Fruit fly (Drosophila melanogaster) whole organism, embryonic: Measurements from ENCODE around the gene CG11970.

Experiments
- Atf3 ChIP-seq: fragments of 200-800 bp; sonication (Bioruptor generic); optimal IDR thresholded peaks from 3 replicates; lab custom pipeline; 2016; ENCODE audit warnings: missing biosample characterization, missing genetic modification characterization
- Bteb2 ChIP-seq: fragments of 200-800 bp; sonication (Bioruptor generic); optimal IDR thresholded peaks from 2 replicates; lab custom pipeline; 2016; ENCODE audit warnings: missing biosample characterization, missing genetic modification characterization
- CG10959 ChIP-seq: fragments of 200-800 bp; sonication (Bioruptor generic); IDR thresholded peaks from 2 replicates; pipeline ENCODE4 v1.3.6; 2022; ENCODE audit warnings: missing biosample characterization, missing genetic modification characterization
- CG12219 ChIP-seq: fragments of 200-800 bp; sonication (Bioruptor generic); optimal IDR thresholded peaks from 3 replicates; lab custom pipeline; 2018; ENCODE audit warnings: missing biosample characterization, mild to moderate bottlenecking, missing genetic modification characterization
- CG1233 ChIP-seq: fragments of 200-800 bp; sonication (Bioruptor generic); optimal IDR thresholded peaks from 4 replicates; lab custom pipeline; 2018; ENCODE audit warnings: missing biosample characterization, mild to moderate bottlenecking, missing genetic modification characterization
- CG14710 ChIP-seq: fragments of 200-800 bp; sonication (Bioruptor generic); optimal IDR thresholded peaks from 3 replicates; lab custom pipeline; 2019; ENCODE audit warnings: missing biosample characterization, mild to moderate bottlenecking, missing genetic modification characterization, moderate library complexity
- CG15073 ChIP-seq: fragments of 200-800 bp; sonication (Bioruptor generic); optimal IDR thresholded peaks from 2 replicates; lab custom pipeline; 2016; ENCODE audit warnings: missing biosample characterization, missing genetic modification characterization
- CG15514 ChIP-seq: fragments of 200-800 bp; sonication (Bioruptor generic); optimal IDR thresholded peaks from 3 replicates; lab custom pipeline; 2017; ENCODE audit warnings: missing biosample characterization, missing genetic modification characterization, mild to moderate bottlenecking, moderate library complexity, missing genetic modification reagents
- CG17328 ChIP-seq: fragments of 200-800 bp; sonication (Bioruptor generic); IDR thresholded peaks from 2 replicates; pipeline ENCODE4 v1.3.6; 2022; ENCODE audit warnings: missing biosample characterization, missing genetic modification characterization
- CG17612 ChIP-seq: fragments of 200-800 bp; sonication (Bioruptor generic); IDR thresholded peaks from 2 replicates; pipeline ENCODE4 v1.3.6; 2022; ENCODE audit warnings: missing biosample characterization, missing genetic modification characterization
- CG17802 ChIP-seq: fragments of 200-800 bp; sonication (Bioruptor generic); optimal IDR thresholded peaks from 2 replicates; lab custom pipeline; 2018; ENCODE audit warnings: missing biosample characterization, mild to moderate bottlenecking, missing genetic modification characterization, moderate library complexity
- CG1792 ChIP-seq: fragments of 200-800 bp; sonication (Bioruptor generic); optimal IDR thresholded peaks from 2 replicates; lab custom pipeline; 2016; ENCODE audit warnings: missing biosample characterization, missing genetic modification characterization
- CG18262 ChIP-seq: fragments of 200-800 bp; optimal IDR thresholded peaks from 3 replicates; lab custom pipeline; 2019; ENCODE audit warnings: missing biosample characterization, mild to moderate bottlenecking, missing genetic modification characterization, moderate library complexity
- CG2202 ChIP-seq: fragments of 200-800 bp; sonication (Bioruptor generic); optimal IDR thresholded peaks from 2 replicates; lab custom pipeline; 2018; ENCODE audit warnings: missing biosample characterization, mild to moderate bottlenecking, missing genetic modification characterization
- CG31224 ChIP-seq: fragments of 200-800 bp; sonication (Bioruptor generic); IDR thresholded peaks from 2 replicates; pipeline ENCODE4 v1.3.6; 2022; ENCODE audit warnings: missing biosample characterization, missing genetic modification characterization
- CG34422 ChIP-seq: fragments of 200-800 bp; sonication (Bioruptor generic); IDR thresholded peaks from 3 replicates; pipeline ENCODE4 v1.3.6; 2022; ENCODE audit warnings: missing biosample characterization, missing genetic modification characterization
- CG42726 ChIP-seq: fragments of 200-800 bp; sonication (Bioruptor generic); IDR thresholded peaks from 2 replicates; pipeline ENCODE4 v1.3.6; 2022; ENCODE audit warnings: missing biosample characterization, missing genetic modification characterization; ENCODE audit not compliant: partially characterized antibody
- CG4854 ChIP-seq: fragments of 200-800 bp; sonication (Bioruptor generic); optimal IDR thresholded peaks from 2 replicates; lab custom pipeline; 2016; ENCODE audit warnings: missing biosample characterization, missing genetic modification characterization, inconsistent platforms
- CG5953 ChIP-seq: fragments of 200-800 bp; sonication (Bioruptor generic); IDR thresholded peaks from 2 replicates; pipeline ENCODE4 v1.3.6; 2022; ENCODE audit warnings: missing biosample characterization, missing genetic modification characterization
- CG6272 ChIP-seq: fragments of 200-800 bp; sonication (Bioruptor generic); IDR thresholded peaks from 2 replicates; pipeline ENCODE4 v1.3.6; 2022; ENCODE audit warnings: missing biosample characterization, missing genetic modification characterization
- CG6654 ChIP-seq: fragments of 200-800 bp; sonication (Bioruptor generic); optimal IDR thresholded peaks from 2 replicates; lab custom pipeline; 2017; ENCODE audit warnings: missing biosample characterization, mild to moderate bottlenecking, missing genetic modification characterization
- CG7928 ChIP-seq: fragments of 200-800 bp; sonication (Bioruptor generic); optimal IDR thresholded peaks from 2 replicates; lab custom pipeline; 2017; ENCODE audit warnings: missing biosample characterization, mild to moderate bottlenecking, missing genetic modification characterization
- CTCF ChIP-seq: fragments of 200-800 bp; sonication (Bioruptor generic); optimal IDR thresholded peaks from 2 replicates; lab custom pipeline; 2017; ENCODE audit warnings: missing biosample characterization, mild to moderate bottlenecking, missing genetic modification characterization, moderate library complexity
- CoRest ChIP-seq: fragments of 200-800 bp; sonication (Bioruptor generic); optimal IDR thresholded peaks from 3 replicates; lab custom pipeline; 2018; ENCODE audit warnings: missing biosample characterization, mild to moderate bottlenecking, missing genetic modification characterization, moderate library complexity
- Dek ChIP-seq: fragments of 200-800 bp; sonication (Bioruptor generic); optimal IDR thresholded peaks from 3 replicates; lab custom pipeline; 2019; ENCODE audit warnings: missing biosample characterization, mild to moderate bottlenecking, missing genetic modification characterization, moderate library complexity
- Dfd ChIP-seq, 2 experiments: fragments of >200 bp; optimal IDR thresholded peaks; 2 replicates each; lab custom pipeline; 2017; ENCODE audit warnings: missing biosample characterization in 2 of 2, missing genetic modification characterization in 2 of 2
- Dip3 ChIP-seq: fragments of 200-800 bp; sonication (Bioruptor generic); optimal IDR thresholded peaks from 3 replicates; lab custom pipeline; 2016; ENCODE audit warnings: missing biosample characterization, missing genetic modification characterization
- Gug ChIP-seq: fragments of 200-800 bp; sonication (Bioruptor generic); IDR thresholded peaks from 4 replicates; pipeline ENCODE4 v1.3.6; 2022; ENCODE audit warnings: missing biosample characterization, missing genetic modification characterization
- HHEX ChIP-seq: fragments of 200-800 bp; sonication (Bioruptor generic); optimal IDR thresholded peaks from 3 replicates; lab custom pipeline; 2017; ENCODE audit warnings: missing biosample characterization, mild to moderate bottlenecking, missing genetic modification characterization, missing genetic modification reagents
- HLHmδ ChIP-seq: fragments of 200-800 bp; sonication (Bioruptor generic); optimal IDR thresholded peaks from 2 replicates; lab custom pipeline; 2018; ENCODE audit warnings: missing biosample characterization, mild to moderate bottlenecking, missing genetic modification characterization, moderate library complexity
- NC2α ChIP-seq: fragments of 200-800 bp; sonication (Bioruptor generic); optimal IDR thresholded peaks from 2 replicates; lab custom pipeline; 2016; ENCODE audit warnings: missing biosample characterization, missing genetic modification characterization
- Neu2 ChIP-seq: fragments of 200-800 bp; sonication (Bioruptor generic); optimal IDR thresholded peaks from 3 replicates; lab custom pipeline; 2016; ENCODE audit warnings: missing biosample characterization, missing genetic modification characterization, borderline replicate concordance
- Nf-YC ChIP-seq: fragments of 200-800 bp; optimal IDR thresholded peaks from 3 replicates; lab custom pipeline; 2019; ENCODE audit warnings: missing biosample characterization, mild to moderate bottlenecking, missing genetic modification characterization, moderate library complexity
- Oli ChIP-seq: fragments of 200-800 bp; sonication (Bioruptor generic); optimal IDR thresholded peaks from 2 replicates; lab custom pipeline; 2018; ENCODE audit warnings: missing biosample characterization, mild to moderate bottlenecking, missing genetic modification characterization, moderate library complexity
- Scr ChIP-seq: fragments of 200-800 bp; sonication (Bioruptor generic); IDR thresholded peaks from 2 replicates; pipeline ENCODE4 v1.3.6; 2022; ENCODE audit warnings: missing biosample characterization, missing genetic modification characterization; ENCODE audit not compliant: partially characterized antibody
- Side ChIP-seq: fragments of 200-800 bp; sonication (Bioruptor generic); optimal IDR thresholded peaks from 2 replicates; lab custom pipeline; 2016; ENCODE audit warnings: missing biosample characterization, missing genetic modification characterization
- Spps ChIP-seq: fragments of 200-800 bp; sonication (Bioruptor generic); optimal IDR thresholded peaks from 2 replicates; lab custom pipeline; 2018; ENCODE audit warnings: missing biosample characterization, mild to moderate bottlenecking, missing genetic modification characterization
- Sry-δ ChIP-seq: fragments of 200-800 bp; sonication (Bioruptor generic); optimal IDR thresholded peaks from 2 replicates; lab custom pipeline; 2016; ENCODE audit warnings: missing biosample characterization, missing genetic modification characterization
- al ChIP-seq: fragments of 200-800 bp; sonication (Bioruptor generic); IDR thresholded peaks from 2 replicates; pipeline ENCODE4 v1.3.6; 2022; ENCODE audit warnings: missing biosample characterization, missing genetic modification characterization
- ap ChIP-seq: fragments of 200-800 bp; sonication (Bioruptor generic); IDR thresholded peaks from 2 replicates; pipeline ENCODE4 v1.3.6; 2022; ENCODE audit warnings: missing biosample characterization, missing genetic modification characterization
- ato ChIP-seq: fragments of 200-800 bp; sonication (Bioruptor generic); IDR thresholded peaks from 2 replicates; pipeline ENCODE4 v1.3.6; 2022; ENCODE audit warnings: missing biosample characterization, missing genetic modification characterization; ENCODE audit not compliant: partially characterized antibody
- cad ChIP-seq: fragments of >200 bp; optimal IDR thresholded peaks from 2 replicates; lab custom pipeline; 2017; ENCODE audit warnings: missing biosample characterization, missing genetic modification characterization
- cg ChIP-seq: fragments of 200-800 bp; sonication (Bioruptor generic); optimal IDR thresholded peaks from 3 replicates; lab custom pipeline; 2019; ENCODE audit warnings: missing biosample characterization, mild to moderate bottlenecking, missing genetic modification characterization, moderate library complexity
- chinmo ChIP-seq: fragments of 200-800 bp; sonication (Bioruptor generic); IDR thresholded peaks from 4 replicates; pipeline ENCODE4 v1.3.6; 2022; ENCODE audit warnings: missing biosample characterization, missing genetic modification characterization; ENCODE audit not compliant: partially characterized antibody
- exex ChIP-seq: fragments of 200-800 bp; sonication (Bioruptor generic); optimal IDR thresholded peaks from 4 replicates; lab custom pipeline; 2018; ENCODE audit warnings: missing biosample characterization, mild to moderate bottlenecking, missing genetic modification characterization, moderate library complexity
- fd96Cb ChIP-seq: fragments of 200-800 bp; sonication (Bioruptor generic); optimal IDR thresholded peaks from 2 replicates; lab custom pipeline; 2018; ENCODE audit warnings: missing biosample characterization, mild to moderate bottlenecking, missing genetic modification characterization, moderate library complexity
- gt ChIP-seq: fragments of 200-800 bp; sonication (Bioruptor generic); IDR thresholded peaks from 2 replicates; pipeline ENCODE4 v1.3.6; 2022; ENCODE audit warnings: missing biosample characterization, missing genetic modification characterization
- h ChIP-seq: fragments of >200 bp; optimal IDR thresholded peaks from 2 replicates; lab custom pipeline; 2017
- ken ChIP-seq: fragments of 200-800 bp; sonication (Bioruptor generic); IDR thresholded peaks from 3 replicates; pipeline ENCODE4 v1.3.6; 2022; ENCODE audit warnings: missing biosample characterization, missing genetic modification characterization
- sens ChIP-seq: fragments of 200-800 bp; sonication (Bioruptor generic); peaks from one replicate; lab custom pipeline; 2016; ENCODE audit warnings: missing biosample characterization, missing genetic modification characterization
- slou ChIP-seq: fragments of 200-800 bp; sonication (Bioruptor generic); optimal IDR thresholded peaks from 3 replicates; lab custom pipeline; 2016; ENCODE audit warnings: missing biosample characterization, missing genetic modification characterization
- tup ChIP-seq: fragments of 200-800 bp; sonication (Bioruptor generic); optimal IDR thresholded peaks from 2 replicates; lab custom pipeline; 2016; ENCODE audit warnings: missing biosample characterization, mild to moderate bottlenecking, missing genetic modification characterization, moderate library complexity

CG11970 gene

DNA sequence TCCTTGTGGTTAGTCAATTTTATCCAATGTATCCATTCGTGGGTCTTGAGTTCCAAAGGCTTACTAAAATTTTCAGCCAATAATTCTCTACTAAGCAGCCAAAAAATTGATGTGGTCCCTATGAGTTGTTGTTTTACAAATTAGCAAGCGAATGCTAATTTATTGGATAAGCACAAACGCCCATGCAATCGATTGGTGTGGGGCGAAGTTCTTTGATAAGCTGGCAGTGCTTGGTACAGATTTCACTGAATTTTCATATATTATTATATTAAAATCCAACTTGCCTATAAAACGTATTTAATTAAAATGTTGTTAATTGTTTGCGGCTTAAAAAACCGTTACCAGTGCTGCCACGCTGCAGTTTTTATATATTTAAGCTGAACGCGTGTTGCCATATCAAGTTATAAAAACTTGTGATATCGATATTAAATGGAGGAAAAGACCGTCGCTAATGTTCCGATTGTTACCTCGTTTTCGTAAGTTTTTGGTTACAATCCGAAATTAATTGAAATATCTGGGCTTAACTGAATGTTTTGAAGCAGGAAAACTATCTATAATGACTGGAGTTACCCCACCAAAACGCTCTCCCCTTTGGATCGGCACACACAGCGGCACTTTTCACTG lies 19.2 kb downstream of the CG11970 start, which contains the start of the genes CG31100 and CG11980 (continued):
- no peak for TF ChIP-seq fd96Cb (tag; lab: Kevin White, UChicago)
- no peak for TF ChIP-seq CG34422 (GFP tag; lab: Robert Waterston, UW)
- no peak for TF ChIP-seq CG1233 (GFP tag; lab: Kevin White, UChicago)
- TF ChIP-seq CG18262 (tag; lab: Kevin White, UChicago) = no peak
- peak; percentile 58 for TF ChIP-seq CG15514 (GFP tag; lab: Kevin White, UChicago)
- no peak for TF ChIP-seq HHEX (GFP tag; lab: Kevin White, UChicago)
- TF ChIP-seq cad (GFP tag; lab: Kevin White, UChicago) = no peak
- TF ChIP-seq al (GFP tag; lab: Robert Waterston, UW) = no peak
- no peak for TF ChIP-seq CG2202 (tag; lab: Kevin White, UChicago)
- no peak for TF ChIP-seq CG5953 (GFP tag; lab: Robert Waterston, UW)
- TF ChIP-seq sens (GFP tag; lab: Kevin White, UChicago) = peak; percentile 72
- no peak for TF ChIP-seq Side (GFP tag; lab: Kevin White, UChicago)
- no peak for TF ChIP-seq HLHmδ (GFP tag; lab: Kevin White, UChicago)
- no peak for TF ChIP-seq tup
- TF ChIP-seq CG1792 = no peak
- no peak for TF ChIP-seq gt
- TF ChIP-seq CG6272 (GFP tag; lab: Robert Waterston, UW) = no peak
- TF ChIP-seq exex = no peak
- no peak for TF ChIP-seq CG31224 (GFP tag; lab: Robert Waterston, UW)
- TF ChIP-seq Dek (tag; lab: Kevin White, UChicago) = no peak
- TF ChIP-seq CG4854 = no peak
- TF ChIP-seq Neu2 (GFP tag; lab: Kevin White, UChicago) = no peak
- TF ChIP-seq Bteb2 (GFP tag; lab: Kevin White, UChicago) = no peak
- TF ChIP-seq CG17328 (GFP tag; lab: Robert Waterston, UW) = no peak
- peak; percentile 8 for TF ChIP-seq CTCF (GFP tag; lab: Kevin White, UChicago)
- no peak for TF ChIP-seq ken (GFP tag; lab: Robert Waterston, UW)
- TF ChIP-seq CG6654 = no peak
- TF ChIP-seq Sry-δ (GFP tag; lab: Kevin White, UChicago) = peak; percentile 92
- peak; percentile 74 for TF ChIP-seq Scr
- TF ChIP-seq Gug = no peak
- TF ChIP-seq ap (GFP tag; lab: Robert Waterston, UW) = no peak
- TF ChIP-seq ato (GFP tag; lab: Robert Waterston, UW) = 0 out of 2 replicates have a peak, but pooled peaks have one; percentile 39
- TF ChIP-seq cg (GFP tag; lab: Kevin White, UChicago) = no peak
- no peak for TF ChIP-seq h (lab: Kevin White, UChicago)
- no peak for TF ChIP-seq Dfd (GFP tag; optimal IDR thresholded peaks at IDR 0.05; lab: Kevin White, UChicago)
- TF ChIP-seq CoRest (tag; lab: Kevin White, UChicago) = peak; percentile 53
- peak; percentile 61 for TF ChIP-seq CG42726 (GFP tag; lab: Robert Waterston, UW)
- 0 out of 4 replicates have a peak, but pooled peaks have one; percentile 30 for TF ChIP-seq chinmo
- TF ChIP-seq Atf3 (GFP tag; lab: Kevin White, UChicago) = no peak
- TF ChIP-seq Oli = no peak
- TF ChIP-seq CG7928 (GFP tag; lab: Kevin White, UChicago) = no peak
- no peak for TF ChIP-seq CG15073 (GFP tag; lab: Kevin White, UChicago)
- TF ChIP-seq CG12219 (GFP tag; lab: Kevin White, UChicago) = no peak
- TF ChIP-seq CG17802 (tag; lab: Kevin White, UChicago) = no peak
- peak; percentile 79 for TF ChIP-seq CG14710 (tag; lab: Kevin White, UChicago)
- TF ChIP-seq Dip3 (GFP tag; lab: Kevin White, UChicago) = no peak
- TF ChIP-seq CG10959 (GFP tag; lab: Robert Waterston, UW) = no peak
- no peak for TF ChIP-seq CG17612
- TF ChIP-seq slou (GFP tag; lab: Kevin White, UChicago) = no peak
- TF ChIP-seq Nf-YC (tag; lab: Kevin White, UChicago) = no peak
- TF ChIP-seq Spps (tag; lab: Kevin White, UChicago) = no peak
- no peak for TF ChIP-seq NC2α (GFP tag; lab: Kevin White, UChicago)
